Fruit fly (Drosophila melanogaster): ENCODE data around the gene CG5114.

DNA sequence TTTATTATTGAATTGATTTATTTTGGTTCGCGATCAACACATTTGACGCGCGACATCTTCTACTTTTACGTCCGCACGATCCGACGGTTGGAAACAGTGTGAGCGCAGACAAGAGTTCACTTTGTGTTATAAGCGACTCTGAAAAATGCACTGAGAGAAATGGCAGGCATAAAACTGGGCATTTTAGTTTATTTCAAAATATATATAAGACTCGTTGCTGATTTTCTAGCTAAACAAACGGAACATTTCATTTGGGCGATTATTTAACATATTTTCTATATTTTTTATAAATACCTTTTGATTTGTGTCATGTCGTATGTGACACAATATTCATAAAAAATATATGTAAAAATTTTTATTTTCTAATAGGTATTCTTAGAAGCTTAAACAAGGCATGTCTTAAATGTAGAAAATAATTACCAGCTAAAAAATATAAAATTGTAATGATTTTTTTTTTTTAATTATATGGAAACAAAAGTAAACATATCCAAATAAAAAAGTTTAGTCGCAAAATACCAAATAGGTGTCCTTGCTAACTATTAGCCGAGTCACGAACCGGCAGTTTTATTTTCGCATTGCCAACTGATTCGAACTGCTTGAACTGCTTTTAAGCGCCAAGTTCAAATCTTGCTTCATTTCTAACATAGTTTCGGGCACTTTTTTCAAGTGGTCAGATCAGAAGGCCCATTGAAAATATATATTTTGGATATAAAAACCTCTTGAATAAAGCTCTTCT is 31.5 kb downstream of the CG5114 start, which contains the start of gene Reck:
- no peak for TF ChIP-seq ttk (optimal IDR thresholded peaks at IDR 0.05)
- no peak for TF ChIP-seq Myc (optimal IDR thresholded peaks at IDR 0.05)
- TF ChIP-seq insv (optimal IDR thresholded peaks at IDR 0.05), result no peak
